Worm (Caenorhabditis elegans): ENCODE measurements around the gene txt-5.

ce11 chrV:7810591-7810990 lies 26.3 kb downstream of the txt-5 start:
- TF ChIP-seq rbr-2 (tag; optimal IDR thresholded peaks at IDR 0.05) (no peak), ceh-82 (tag; optimal IDR thresholded peaks at IDR 0.05) (no peak), tag-97 (GFP tag; IDR thresholded peaks at IDR 0.05) (no peak), fkh-10 (GFP tag; optimal IDR thresholded peaks at IDR 0.05) (no peak), snpc-4 (tag; optimal IDR thresholded peaks at IDR 0.05) (no peak), lsy-2 (tag; optimal IDR thresholded peaks at IDR 0.05) (no peak), fos-1 (tag; optimal IDR thresholded peaks at IDR 0.05) (no peak)
